Fruit fly (Drosophila melanogaster): ENCODE results near the gene CG2926.

The CG2926 gene

DNA sequence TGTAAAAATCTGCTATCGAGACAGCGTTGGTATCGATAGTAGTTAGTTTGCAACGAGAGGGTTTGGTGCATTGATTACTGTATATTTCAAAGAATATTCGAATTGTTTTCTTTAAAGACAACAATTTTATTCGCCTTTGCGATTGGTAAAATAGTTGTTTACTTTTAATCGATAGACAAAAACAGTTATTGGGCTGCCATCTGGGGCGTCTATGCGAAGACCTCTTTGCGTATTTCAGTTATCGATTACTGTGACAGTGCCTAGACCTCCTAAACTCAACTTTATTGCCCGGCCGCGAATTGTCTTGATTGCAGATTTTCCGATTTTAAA lies 24.9 kb upstream of the CG2926 start, which contains the start of gene Atu (continued):
- TF ChIP-seq vnd (GFP tag; IDR thresholded peaks at IDR 0.05; ENCODE audit: partially characterized antibody): peak; percentile 86
- peak; percentile 87 for TF ChIP-seq amos (GFP tag; IDR thresholded peaks at IDR 0.05; ENCODE audit: partially characterized antibody)
- TF ChIP-seq Oli (tag; optimal IDR thresholded peaks at IDR 0.05): no peak
- no peak for TF ChIP-seq CG32772 (GFP tag; IDR thresholded peaks at IDR 0.05)
- TF ChIP-seq HmgZ (tag; optimal IDR thresholded peaks at IDR 0.05): peak; percentile 79
- no peak for TF ChIP-seq Aef1 (GFP tag; IDR thresholded peaks at IDR 0.05)
- TF ChIP-seq CG6791 (GFP tag; IDR thresholded peaks at IDR 0.05; ENCODE audit: partially characterized antibody): peak; percentile 84
- no peak for TF ChIP-seq CG30431 (GFP tag; optimal IDR thresholded peaks at IDR 0.05)
- TF ChIP-seq NC2α (GFP tag; optimal IDR thresholded peaks at IDR 0.05): peak; percentile 2
- peak; percentile 49; the same call in 1 of the 2 replicates for TF ChIP-seq slbo (GFP tag; IDR thresholded peaks at IDR 0.05)
- peak; percentile 58 for TF ChIP-seq CG30020 (tag; optimal IDR thresholded peaks at IDR 0.05)
- TF ChIP-seq Hr3 (GFP tag; optimal IDR thresholded peaks at IDR 0.05): peak; percentile 42
- TF ChIP-seq CG9876 (GFP tag; optimal IDR thresholded peaks at IDR 0.05): no peak
- no peak for TF ChIP-seq gem (tag; optimal IDR thresholded peaks at IDR 0.05)
- no peak for TF ChIP-seq Ravus (GFP tag; IDR thresholded peaks at IDR 0.05)
- no peak for TF ChIP-seq CG34376 (GFP tag; optimal IDR thresholded peaks at IDR 0.05)
- peak; percentile 13 for TF ChIP-seq CG1647 (GFP tag; optimal IDR thresholded peaks at IDR 0.05)
- TF ChIP-seq Pdp1 (GFP tag; optimal IDR thresholded peaks at IDR 0.05): peak in 1 of 2 experiments; percentile 42
- TF ChIP-seq GATAe (GFP tag; conservative IDR thresholded peaks at IDR 0.05): no peak
- TF ChIP-seq MESR4 (GFP tag; optimal IDR thresholded peaks at IDR 0.05): peak; percentile 24
- peak; percentile 58; the same call in 2 of the 3 replicates for TF ChIP-seq CG17361 (GFP tag; IDR thresholded peaks at IDR 0.05)
- TF ChIP-seq Dip3 (GFP tag; optimal IDR thresholded peaks at IDR 0.05): peak; percentile 2
- TF ChIP-seq bowl (GFP tag; IDR thresholded peaks at IDR 0.05): no peak
- TF ChIP-seq CG2712 (tag; optimal IDR thresholded peaks at IDR 0.05): peak; percentile 49
- no peak for TF ChIP-seq CG11093 (GFP tag; IDR thresholded peaks at IDR 0.05)
- TF ChIP-seq nmo (GFP tag; optimal IDR thresholded peaks at IDR 0.05): peak; percentile 76
- peak; percentile 94 for TF ChIP-seq hb (GFP tag; IDR thresholded peaks at IDR 0.05; ENCODE audit: partially characterized antibody)
- TF ChIP-seq Hr51 (GFP tag; optimal IDR thresholded peaks at IDR 0.05): peak in 1 of 2 experiments; percentile 3
- no peak for TF ChIP-seq CG1233 (GFP tag; optimal IDR thresholded peaks at IDR 0.05)
- TF ChIP-seq CG17829 (tag; optimal IDR thresholded peaks at IDR 0.05): peak; percentile 49
- TF ChIP-seq sens (GFP tag): peak; percentile 88
- no peak for TF ChIP-seq CG11456 (GFP tag; IDR thresholded peaks at IDR 0.05)
- no peak for TF ChIP-seq CG10366 (GFP tag; IDR thresholded peaks at IDR 0.05)
- TF ChIP-seq tap (tag; optimal IDR thresholded peaks at IDR 0.05): no peak
- 0 out of 3 replicates have a peak, but pooled peaks have one; percentile 10 for TF ChIP-seq CG11560 (tag; IDR thresholded peaks at IDR 0.05)
- TF ChIP-seq CG8089 (GFP tag; optimal IDR thresholded peaks at IDR 0.05): peak; percentile 46
- TF ChIP-seq Chrac-16 (GFP tag; optimal IDR thresholded peaks at IDR 0.05): peak; percentile 28
- no peak for TF ChIP-seq br (optimal IDR thresholded peaks at IDR 0.05)
- TF ChIP-seq CG4820 (GFP tag; optimal IDR thresholded peaks at IDR 0.05): peak; percentile 61
- peak; percentile 94 for TF ChIP-seq unc-4 (GFP tag; IDR thresholded peaks at IDR 0.05; ENCODE audit: partially characterized antibody)
- TF ChIP-seq CG1792 (GFP tag; optimal IDR thresholded peaks at IDR 0.05): peak; percentile 99
- peak; percentile 32 for TF ChIP-seq Dad (GFP tag; optimal IDR thresholded peaks at IDR 0.05)
- TF ChIP-seq chif (GFP tag; optimal IDR thresholded peaks at IDR 0.05): no peak
- TF ChIP-seq lov (optimal IDR thresholded peaks at IDR 0.05): no peak
- no peak for TF ChIP-seq lov (GFP tag; IDR thresholded peaks at IDR 0.05)
- TF ChIP-seq lmd (GFP tag; IDR thresholded peaks at IDR 0.05): no peak
- TF ChIP-seq toy (GFP tag; IDR thresholded peaks at IDR 0.05): no peak
- peak; percentile 53 for TF ChIP-seq CoRest (tag; optimal IDR thresholded peaks at IDR 0.05)
- peak; percentile 52 for TF ChIP-seq sob (GFP tag; IDR thresholded peaks at IDR 0.05)
- peak; percentile 56 for TF ChIP-seq CG12391 (tag; optimal IDR thresholded peaks at IDR 0.05)
- peak; percentile 85 for TF ChIP-seq nerfin-2 (GFP tag; IDR thresholded peaks at IDR 0.05; ENCODE audit: partially characterized antibody)
- peak; percentile 87 for TF ChIP-seq chinmo (GFP tag; IDR thresholded peaks at IDR 0.05; ENCODE audit: partially characterized antibody)
